Worm (Caenorhabditis elegans): ENCODE results near the gene T21B6.3.

DNA sequence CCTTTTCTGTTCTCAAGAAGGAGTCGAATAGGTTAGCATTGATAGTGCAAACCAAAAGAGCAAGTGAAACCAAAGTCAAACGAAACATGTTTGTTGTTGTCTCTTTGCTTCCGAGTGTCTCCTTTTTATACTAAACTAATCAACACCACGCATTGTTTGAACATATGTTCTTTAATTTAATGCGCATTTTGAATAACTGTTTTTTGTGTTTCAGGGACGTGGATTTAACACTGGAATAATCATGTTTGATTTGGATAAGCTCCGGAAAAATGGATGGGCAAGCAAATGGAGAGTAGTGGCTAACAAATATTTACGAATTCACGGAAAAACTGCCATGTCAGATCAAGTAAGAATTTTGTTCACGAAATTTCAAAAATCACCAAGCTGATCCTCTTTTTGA is 18.9 kb upstream of the T21B6.3 start, which contains the start of gene K09C8.9:
- no peak for TF ChIP-seq him-1 (tag; optimal IDR thresholded peaks at IDR 0.05)
- no peak for TF ChIP-seq dao-5 (tag; optimal IDR thresholded peaks at IDR 0.05)
- no peak for TF ChIP-seq W03F9.2 (tag; optimal IDR thresholded peaks at IDR 0.05)

Data from whole organism, L4/young adult.